Fruit fly (Drosophila melanogaster) whole organism, embryonic: Measurements from ENCODE around the gene CG32313.

Experiments
- BtbVII ChIP-seq: fragments of 200-800 bp; sonication (Bioruptor generic); optimal IDR thresholded peaks from 3 replicates; lab custom pipeline; 2017; ENCODE audit warnings: missing biosample characterization, mild to moderate bottlenecking, missing genetic modification characterization
- CG10321 ChIP-seq: fragments of 200-800 bp; sonication (Bioruptor generic); IDR thresholded peaks from 2 replicates; pipeline ENCODE4 v1.3.6; 2022; ENCODE audit warnings: missing biosample characterization, missing genetic modification characterization
- CG13296 ChIP-seq: fragments of 200-800 bp; sonication (Bioruptor generic); optimal IDR thresholded peaks from 3 replicates; lab custom pipeline; 2018; ENCODE audit warnings: missing biosample characterization, mild to moderate bottlenecking, missing genetic modification characterization
- CG17568 ChIP-seq: fragments of 200-800 bp; sonication (Bioruptor generic); optimal IDR thresholded peaks from 2 replicates; lab custom pipeline; 2018; ENCODE audit warnings: missing biosample characterization, mild to moderate bottlenecking, missing genetic modification characterization, moderate library complexity
- CG17912 ChIP-seq: fragments of 200-800 bp; sonication (Bioruptor generic); optimal IDR thresholded peaks from 2 replicates; lab custom pipeline; 2018; ENCODE audit warnings: missing biosample characterization, mild to moderate bottlenecking, missing genetic modification characterization
- CG18599 ChIP-seq: fragments of 200-800 bp; sonication (Bioruptor generic); optimal IDR thresholded peaks from 3 replicates; lab custom pipeline; 2017; ENCODE audit warnings: missing biosample characterization, missing genetic modification characterization, mild to moderate bottlenecking, moderate library complexity, missing genetic modification reagents
- CG18619 ChIP-seq: fragments of 200-800 bp; sonication (Bioruptor generic); optimal IDR thresholded peaks from 3 replicates; lab custom pipeline; 2017; ENCODE audit warnings: missing biosample characterization, mild to moderate bottlenecking, missing genetic modification characterization
- CG31441 ChIP-seq: fragments of 200-800 bp; sonication (Bioruptor generic); IDR thresholded peaks from 2 replicates; pipeline ENCODE4 v1.3.6; 2022; ENCODE audit warnings: missing biosample characterization, missing genetic modification characterization
- CG4282 ChIP-seq: fragments of 200-800 bp; sonication (Bioruptor generic); optimal IDR thresholded peaks from 2 replicates; lab custom pipeline; 2016; ENCODE audit warnings: missing biosample characterization, missing genetic modification characterization
- CG6254 ChIP-seq: fragments of 200-800 bp; sonication (Bioruptor generic); optimal IDR thresholded peaks from 3 replicates; lab custom pipeline; 2017; ENCODE audit warnings: mild to moderate bottlenecking, missing biosample characterization, missing genetic modification reagents, missing genetic modification characterization
- CG6854 ChIP-seq: fragments of 200-800 bp; sonication (Bioruptor generic); optimal IDR thresholded peaks from 3 replicates; lab custom pipeline; 2017; ENCODE audit warnings: missing biosample characterization, mild to moderate bottlenecking, missing genetic modification characterization
- CG7271 ChIP-seq: fragments of 200-800 bp; sonication (Bioruptor generic); optimal IDR thresholded peaks from 2 replicates; lab custom pipeline; 2018; ENCODE audit warnings: missing biosample characterization, mild to moderate bottlenecking, missing genetic modification characterization, moderate library complexity
- CG7372 ChIP-seq: fragments of 200-800 bp; sonication (Bioruptor generic); IDR thresholded peaks from 2 replicates; pipeline ENCODE4 v1.3.6; 2022; ENCODE audit warnings: missing biosample characterization, missing genetic modification characterization
- CG7839 ChIP-seq: fragments of 200-800 bp; sonication (Bioruptor generic); optimal IDR thresholded peaks from 3 replicates; lab custom pipeline; 2018; ENCODE audit warnings: missing biosample characterization, mild to moderate bottlenecking, missing genetic modification characterization, moderate library complexity
- CG9437 ChIP-seq: fragments of 200-800 bp; sonication (Bioruptor generic); optimal IDR thresholded peaks from 2 replicates; lab custom pipeline; 2018; ENCODE audit warnings: missing biosample characterization, mild to moderate bottlenecking, missing genetic modification characterization
- CG9797 ChIP-seq: fragments of 200-800 bp; sonication (Bioruptor generic); optimal IDR thresholded peaks from 3 replicates; lab custom pipeline; 2018; ENCODE audit warnings: missing biosample characterization, mild to moderate bottlenecking, missing genetic modification characterization
- D19A ChIP-seq: fragments of 200-800 bp; optimal IDR thresholded peaks from 3 replicates; lab custom pipeline; 2019; ENCODE audit warnings: missing biosample characterization, mild to moderate bottlenecking, missing genetic modification characterization, moderate library complexity
- Drgx ChIP-seq: fragments of 200-800 bp; sonication (Bioruptor generic); IDR thresholded peaks from 2 replicates; pipeline ENCODE4 v1.3.6; 2022; ENCODE audit warnings: missing biosample characterization, missing genetic modification characterization
- Ets97D ChIP-seq: fragments of 200-800 bp; sonication (Bioruptor generic); optimal IDR thresholded peaks from 3 replicates; lab custom pipeline; 2016; ENCODE audit warnings: missing biosample characterization, missing genetic modification characterization
- MTF-1 ChIP-seq: fragments of 200-800 bp; sonication (Bioruptor generic); optimal IDR thresholded peaks from 2 replicates; lab custom pipeline; 2018; ENCODE audit warnings: missing biosample characterization, mild to moderate bottlenecking, missing genetic modification characterization, borderline replicate concordance
- Med ChIP-seq: fragments of 200-800 bp; sonication (Bioruptor generic); peaks from one replicate; lab custom pipeline; 2016; ENCODE audit warnings: missing biosample characterization, missing genetic modification characterization, mild to moderate bottlenecking, inconsistent platforms, moderate library complexity
- Sox100B ChIP-seq: fragments of 200-800 bp; sonication (Bioruptor generic); optimal IDR thresholded peaks from 3 replicates; lab custom pipeline; 2018; ENCODE audit warnings: missing biosample characterization, mild to moderate bottlenecking, missing genetic modification characterization
- Usf ChIP-seq: fragments of 200-800 bp; sonication (Bioruptor generic); optimal IDR thresholded peaks from 2 replicates; lab custom pipeline; 2017; ENCODE audit warnings: missing genotype, missing biosample characterization, missing genetic modification characterization
- chif ChIP-seq, 2 experiments: fragments of 200-800 bp; sonication (Bioruptor generic); optimal IDR thresholded peaks; 3 replicates each; lab custom pipeline; 2016; ENCODE audit warnings: missing biosample characterization in 2 of 2, missing genetic modification characterization in 2 of 2
- chn ChIP-seq: fragments of 200-800 bp; sonication (Bioruptor generic); optimal IDR thresholded peaks from 2 replicates; lab custom pipeline; 2016; ENCODE audit warnings: missing biosample characterization, missing genetic modification characterization
- ci ChIP-seq: fragments of 200-800 bp; sonication (Bioruptor generic); IDR thresholded peaks from 3 replicates; pipeline ENCODE4 v1.3.6; 2022; ENCODE audit warnings: missing biosample characterization, missing genetic modification characterization
- dan ChIP-seq: fragments of 200-800 bp; sonication (Bioruptor generic); IDR thresholded peaks from 2 replicates; pipeline ENCODE4 v1.3.6; 2022; ENCODE audit warnings: missing biosample characterization, missing genetic modification characterization
- dmrt11E ChIP-seq: fragments of 200-800 bp; sonication (Bioruptor generic); optimal IDR thresholded peaks from 3 replicates; lab custom pipeline; 2018; ENCODE audit warnings: missing biosample characterization, mild to moderate bottlenecking, missing genetic modification characterization, moderate library complexity
- fd3F ChIP-seq: fragments of 200-800 bp; sonication (Bioruptor generic); optimal IDR thresholded peaks from 2 replicates; lab custom pipeline; 2018; ENCODE audit warnings: missing biosample characterization, mild to moderate bottlenecking, missing genetic modification characterization, moderate library complexity
- gem ChIP-seq: fragments of 200-800 bp; sonication (Bioruptor generic); optimal IDR thresholded peaks from 2 replicates; lab custom pipeline; 2019; ENCODE audit warnings: missing biosample characterization, mild to moderate bottlenecking, missing genetic modification characterization, moderate library complexity
- hkb ChIP-seq, 2 experiments: fragments of 200-800 bp in 1 of 2; fragments of >200 bp in 1 of 2; sonication (Bioruptor generic) in 1 of 2; IDR thresholded peaks in 1 of 2; optimal IDR thresholded peaks in 1 of 2; 2 replicates each; pipeline versions ENCODE4 v1.3.6 to Lab custom; 2017 to 2022; ENCODE audit warnings: missing biosample characterization in 1 of 2, missing genetic modification characterization in 1 of 2
- lab ChIP-seq: fragments of 200-800 bp; sonication (Bioruptor generic); optimal IDR thresholded peaks from 3 replicates; lab custom pipeline; 2017; ENCODE audit warnings: missing biosample characterization, missing genetic modification characterization, mild to moderate bottlenecking, moderate library complexity, missing genetic modification reagents
- lilli ChIP-seq: fragments of 200-800 bp; sonication (Bioruptor generic); optimal IDR thresholded peaks from 3 replicates; lab custom pipeline; 2016; ENCODE audit warnings: missing biosample characterization, missing genetic modification characterization
- ranshi ChIP-seq: fragments of 200-800 bp; sonication (Bioruptor generic); IDR thresholded peaks from 2 replicates; pipeline ENCODE4 v1.3.6; 2022; ENCODE audit warnings: missing biosample characterization, missing genetic modification characterization
- row ChIP-seq: fragments of 200-800 bp; sonication (Bioruptor generic); IDR thresholded peaks from 3 replicates; pipeline ENCODE4 v1.3.6; 2022; ENCODE audit warnings: missing biosample characterization, missing genetic modification characterization
- scrt ChIP-seq: fragments of 200-800 bp; sonication (Bioruptor generic); optimal IDR thresholded peaks from 2 replicates; lab custom pipeline; 2018; ENCODE audit warnings: missing biosample characterization, mild to moderate bottlenecking, missing genetic modification characterization, moderate library complexity
- sens ChIP-seq: fragments of 200-800 bp; sonication (Bioruptor generic); peaks from one replicate; lab custom pipeline; 2016; ENCODE audit warnings: missing biosample characterization, missing genetic modification characterization
- so ChIP-seq: fragments of 200-800 bp; sonication (Bioruptor generic); IDR thresholded peaks from 3 replicates; pipeline ENCODE4 v1.3.6; 2022; ENCODE audit warnings: missing biosample characterization, missing genetic modification characterization
- sob ChIP-seq: fragments of 200-800 bp; sonication (Bioruptor generic); IDR thresholded peaks from 2 replicates; pipeline ENCODE4 v1.3.6; 2022; ENCODE audit warnings: missing biosample characterization, missing genetic modification characterization
- stc ChIP-seq: fragments of 200-800 bp; sonication (Bioruptor generic); IDR thresholded peaks from 2 replicates; pipeline ENCODE4 v1.3.6; 2022; ENCODE audit warnings: missing biosample characterization, missing genetic modification characterization
- z ChIP-seq: fragments of 200-800 bp; sonication (Bioruptor generic); IDR thresholded peaks from 3 replicates; pipeline ENCODE4 v1.3.6; 2022; ENCODE audit warnings: missing biosample characterization, missing genetic modification characterization
- zfh1 ChIP-seq: fragments of 200-800 bp; sonication (Bioruptor generic); IDR thresholded peaks from 3 replicates; pipeline ENCODE4 v1.3.6; 2022; ENCODE audit warnings: missing biosample characterization, missing genetic modification characterization

The CG32313 gene

DNA sequence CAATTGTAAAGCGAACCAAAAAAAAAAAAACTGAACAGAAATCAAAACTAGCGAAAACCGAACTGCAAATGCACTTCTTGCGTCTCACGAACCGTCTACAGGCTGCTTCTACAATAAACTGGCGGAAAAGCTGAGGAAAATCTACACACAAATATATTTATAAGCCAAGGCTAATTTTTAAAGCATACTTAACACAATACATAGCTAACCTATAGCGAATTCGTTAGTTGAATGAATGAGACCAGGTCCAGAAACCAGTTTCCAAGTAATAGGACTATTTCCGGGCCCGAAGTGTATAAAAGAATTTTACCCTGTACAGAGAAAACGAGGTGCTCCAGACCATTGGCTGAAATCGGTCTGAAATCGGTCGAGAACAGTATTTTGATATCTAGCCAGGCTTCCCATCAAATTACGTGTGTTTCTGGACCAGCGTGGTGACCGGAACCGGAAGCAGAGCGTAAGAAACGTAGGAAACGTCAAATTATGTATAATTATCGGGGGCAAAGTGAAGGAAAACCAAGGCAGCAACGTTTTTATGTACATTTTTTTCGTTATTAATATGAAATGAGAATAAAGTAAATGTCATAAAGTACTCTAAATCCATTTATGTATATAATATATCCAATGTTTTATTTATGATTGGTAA lies 30.3 kb upstream of the CG32313 start:
- TF ChIP-seq CG7839 (tag; lab: Kevin White, UChicago), result no peak
- TF ChIP-seq CG4282 (GFP tag; lab: Kevin White, UChicago), result peak; percentile 3
- peak; percentile 15 for TF ChIP-seq CG6854 (GFP tag; lab: Kevin White, UChicago)
- no peak for TF ChIP-seq CG17912 (GFP tag; lab: Kevin White, UChicago)
- no peak for TF ChIP-seq CG18599 (GFP tag; lab: Kevin White, UChicago)
- TF ChIP-seq Drgx (GFP tag; lab: Robert Waterston, UW), result peak; percentile 19; the same call in 1 of the 2 replicates
- TF ChIP-seq CG6254, result peak; percentile 16
- TF ChIP-seq zfh1 (GFP tag; lab: Robert Waterston, UW), result 0 out of 3 replicates have a peak, but pooled peaks have one; percentile 42
- peak; percentile 15 for TF ChIP-seq Sox100B (GFP tag; lab: Kevin White, UChicago)
- TF ChIP-seq sob (GFP tag; lab: Robert Waterston, UW), result 0 out of 2 replicates have a peak, but pooled peaks have one; percentile 17
- no peak for TF ChIP-seq chif (GFP tag; optimal IDR thresholded peaks at IDR 0.05; lab: Kevin White, UChicago)
- TF ChIP-seq ci, result peak; percentile 58; the same call in 1 of the 3 replicates
- peak; percentile 25 for TF ChIP-seq BtbVII (GFP tag; lab: Kevin White, UChicago)
- no peak for TF ChIP-seq Usf (GFP tag; lab: Kevin White, UChicago)
- TF ChIP-seq dan (GFP tag; lab: Robert Waterston, UW), result no peak
- no peak for TF ChIP-seq gem (tag; lab: Kevin White, UChicago)
- TF ChIP-seq D19A, result peak; percentile 61
- 0 out of 3 replicates have a peak, but pooled peaks have one; percentile 12 for TF ChIP-seq z (GFP tag; lab: Robert Waterston, UW)
- no peak for TF ChIP-seq CG9797 (GFP tag; lab: Kevin White, UChicago)
- peak; percentile 55 for TF ChIP-seq sens (GFP tag; lab: Kevin White, UChicago)
- peak; percentile 1 for TF ChIP-seq CG18619
- peak; percentile 47; the same call in 1 of the 3 replicates for TF ChIP-seq so (GFP tag; lab: Robert Waterston, UW)
- no peak for TF ChIP-seq scrt (GFP tag; lab: Kevin White, UChicago)
- peak; percentile 27 for TF ChIP-seq CG9437 (GFP tag; lab: Kevin White, UChicago)
- no peak for TF ChIP-seq CG7372 (GFP tag; lab: Robert Waterston, UW)
- peak; percentile 13; the same call in 1 of the 2 replicates for TF ChIP-seq ranshi (GFP tag; lab: Robert Waterston, UW)
- TF ChIP-seq MTF-1, result no peak
- TF ChIP-seq chn (GFP tag; lab: Kevin White, UChicago), result no peak
- TF ChIP-seq Med (GFP tag; lab: Kevin White, UChicago), result peak; percentile 48
- TF ChIP-seq CG7271 (tag; lab: Kevin White, UChicago), result peak; percentile 18
- peak; percentile 5 for TF ChIP-seq dmrt11E
- peak; percentile 15 for TF ChIP-seq CG13296
- 0 out of 3 replicates have a peak, but pooled peaks have one; percentile 25 for TF ChIP-seq row (GFP tag; lab: Robert Waterston, UW)
- TF ChIP-seq hkb (optimal IDR thresholded peaks at IDR 0.05; lab: Kevin White, UChicago), result no peak
- TF ChIP-seq hkb (GFP tag; IDR thresholded peaks at IDR 0.05; lab: Robert Waterston, UW), result peak; percentile 37; the same call in 1 of the 2 replicates
- TF ChIP-seq CG10321 (GFP tag; lab: Robert Waterston, UW), result no peak
- TF ChIP-seq stc (GFP tag; lab: Robert Waterston, UW), result peak; percentile 22; the same call in 1 of the 2 replicates
- peak; percentile 0 for TF ChIP-seq Ets97D (GFP tag; lab: Kevin White, UChicago)
- peak; percentile 6 for TF ChIP-seq lab (GFP tag; lab: Kevin White, UChicago)
- TF ChIP-seq lilli (GFP tag; lab: Kevin White, UChicago), result peak; percentile 7
- TF ChIP-seq CG31441 (GFP tag; lab: Robert Waterston, UW), result 0 out of 2 replicates have a peak, but pooled peaks have one; percentile 13
- TF ChIP-seq fd3F, result no peak
- peak; percentile 35 for TF ChIP-seq CG17568
